Worm (Caenorhabditis elegans): ENCODE measurements around the gene W02B12.11.

The W02B12.11 gene

DNA sequence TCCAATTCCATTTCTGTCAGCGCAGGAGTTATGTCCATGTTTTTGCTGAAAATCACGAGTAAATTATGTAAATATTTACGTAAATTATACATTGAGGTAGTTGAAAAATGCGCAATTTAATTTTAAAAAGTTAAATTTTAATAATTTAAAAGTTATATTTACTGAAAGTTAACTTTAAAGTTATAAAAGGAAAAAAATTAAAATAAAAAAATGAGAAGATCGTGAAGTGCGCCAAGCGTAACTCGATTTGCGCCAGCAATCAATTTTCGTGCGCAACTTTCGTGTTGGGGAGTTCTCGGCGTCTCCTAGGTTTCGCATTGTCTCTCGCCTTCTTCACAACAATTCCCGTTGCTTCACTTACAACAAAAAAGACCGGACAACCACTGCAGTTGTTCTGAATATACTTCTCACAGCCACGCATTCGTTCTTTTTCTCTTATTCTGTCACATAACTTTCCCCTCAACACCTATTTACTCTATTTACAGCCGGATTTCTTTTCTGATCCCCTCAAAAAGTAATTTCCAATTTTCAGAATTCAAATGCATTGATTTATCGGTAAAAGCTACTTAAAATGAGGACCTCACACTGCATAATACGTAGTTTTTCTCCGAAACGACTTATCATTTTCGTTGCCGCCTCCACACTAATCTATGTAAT is at the start of gene W02B12.11, which contains the start of gene metl-1:
W02B12.11 (plus strand) TSS at position 337 of the 657 bp plus-strand sequence.
metl-1 (minus strand) TSS at position 51 of the 657 bp plus-strand sequence.
- no peak for TF ChIP-seq unc-62 (GFP tag; optimal IDR thresholded peaks at IDR 0.05)
- TF ChIP-seq nhr-129 (tag; optimal IDR thresholded peaks at IDR 0.05), result peak; percentile 62
- peak; percentile 88 for TF ChIP-seq sem-4 (tag; optimal IDR thresholded peaks at IDR 0.05)
- peak; percentile 87 for TF ChIP-seq gmeb-1 (tag; optimal IDR thresholded peaks at IDR 0.05)
- no peak for TF ChIP-seq alr-1 (tag; optimal IDR thresholded peaks at IDR 0.05)
- no peak for TF ChIP-seq zag-1 (tag; optimal IDR thresholded peaks at IDR 0.05)
- TF ChIP-seq nhr-6 (tag; optimal IDR thresholded peaks at IDR 0.05), result peak; percentile 38
- TF ChIP-seq ZK546.5 (tag; optimal IDR thresholded peaks at IDR 0.05), result no peak
- TF ChIP-seq mdl-1 (tag; optimal IDR thresholded peaks at IDR 0.05), result no peak
- TF ChIP-seq ceh-82 (tag; optimal IDR thresholded peaks at IDR 0.05), result no peak
- TF ChIP-seq lin-13 (GFP tag; optimal IDR thresholded peaks at IDR 0.05), result peak; percentile 85
- peak; percentile 14 for TF ChIP-seq ama-1 (optimal IDR thresholded peaks at IDR 0.05)
- peak; percentile 79 for TF ChIP-seq lin-11 (tag; optimal IDR thresholded peaks at IDR 0.05)
- TF ChIP-seq fos-1 (tag; optimal IDR thresholded peaks at IDR 0.05), result peak; percentile 50
- TF ChIP-seq ztf-4 (tag; optimal IDR thresholded peaks at IDR 0.05), result peak; percentile 79
- TF ChIP-seq unc-55 (GFP tag; optimal IDR thresholded peaks at IDR 0.05), result peak; percentile 87
- TF ChIP-seq nhr-21 (tag; optimal IDR thresholded peaks at IDR 0.05), result peak; percentile 82
- peak; percentile 29 for TF ChIP-seq Y55F3AM.14 (GFP tag; optimal IDR thresholded peaks at IDR 0.05)
- TF ChIP-seq sma-3 (GFP tag; optimal IDR thresholded peaks at IDR 0.05), result peak; percentile 77
- TF ChIP-seq nhr-23 (tag; optimal IDR thresholded peaks at IDR 0.05), result no peak
- no peak for TF ChIP-seq lin-39 (tag; optimal IDR thresholded peaks at IDR 0.05)
- TF ChIP-seq R02D3.7 (tag; optimal IDR thresholded peaks at IDR 0.05), result peak; percentile 53
- peak; percentile 21 for TF ChIP-seq ceh-16 (tag; optimal IDR thresholded peaks at IDR 0.05)
- peak; percentile 90 for TF ChIP-seq sma-9 (GFP tag; optimal IDR thresholded peaks at IDR 0.05)
- TF ChIP-seq sma-9 (tag; optimal IDR thresholded peaks at IDR 0.05), result no peak
- peak; percentile 32 for TF ChIP-seq egl-27 (tag; optimal IDR thresholded peaks at IDR 0.05)
- peak; percentile 89 for TF ChIP-seq F13H6.1 (tag; optimal IDR thresholded peaks at IDR 0.05)
- TF ChIP-seq C34F6.9 (tag; optimal IDR thresholded peaks at IDR 0.05), result peak; percentile 90
- TF ChIP-seq ztf-1 (GFP tag; conservative IDR thresholded peaks at IDR 0.05), result no peak
- TF ChIP-seq crh-2 (tag; optimal IDR thresholded peaks at IDR 0.05), result peak; percentile 83
- TF ChIP-seq mab-5 (tag; optimal IDR thresholded peaks at IDR 0.05), result peak; percentile 68
- peak; percentile 68 for TF ChIP-seq blmp-1 (tag; optimal IDR thresholded peaks at IDR 0.05; ENCODE audit: insufficient read depth)
- TF ChIP-seq snpc-4 (tag; optimal IDR thresholded peaks at IDR 0.05), result peak; percentile 77
- TF ChIP-seq nhr-10 (tag; optimal IDR thresholded peaks at IDR 0.05), result no peak
- TF ChIP-seq lsy-2 (tag; optimal IDR thresholded peaks at IDR 0.05), result peak; percentile 84 to 92
- TF ChIP-seq nhr-25 (tag; optimal IDR thresholded peaks at IDR 0.05), result peak; percentile 87

DNA sequence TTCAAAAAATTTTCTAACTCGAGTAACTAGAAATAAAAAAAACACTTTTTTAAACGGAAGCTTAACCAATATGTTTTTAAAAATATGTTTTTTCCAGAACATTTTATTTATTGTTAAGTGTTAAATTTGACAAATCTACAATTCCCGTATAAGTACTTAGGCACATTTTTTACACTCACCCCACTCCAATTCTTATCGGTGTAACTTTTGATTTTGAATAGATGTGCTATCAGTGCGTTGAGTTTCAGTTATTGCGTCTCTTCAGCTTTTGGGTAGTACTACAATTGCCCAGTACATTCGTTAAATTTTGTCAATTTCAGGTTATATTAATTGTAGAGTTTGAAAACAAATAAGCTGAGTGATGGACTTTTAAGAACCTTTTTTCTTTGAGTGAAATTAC is 49.6 kb upstream of the W02B12.11 start:
- TF ChIP-seq F13H6.1 (tag; optimal IDR thresholded peaks at IDR 0.05) (no peak), fos-1 (tag; optimal IDR thresholded peaks at IDR 0.05) (peak; percentile 59)

DNA sequence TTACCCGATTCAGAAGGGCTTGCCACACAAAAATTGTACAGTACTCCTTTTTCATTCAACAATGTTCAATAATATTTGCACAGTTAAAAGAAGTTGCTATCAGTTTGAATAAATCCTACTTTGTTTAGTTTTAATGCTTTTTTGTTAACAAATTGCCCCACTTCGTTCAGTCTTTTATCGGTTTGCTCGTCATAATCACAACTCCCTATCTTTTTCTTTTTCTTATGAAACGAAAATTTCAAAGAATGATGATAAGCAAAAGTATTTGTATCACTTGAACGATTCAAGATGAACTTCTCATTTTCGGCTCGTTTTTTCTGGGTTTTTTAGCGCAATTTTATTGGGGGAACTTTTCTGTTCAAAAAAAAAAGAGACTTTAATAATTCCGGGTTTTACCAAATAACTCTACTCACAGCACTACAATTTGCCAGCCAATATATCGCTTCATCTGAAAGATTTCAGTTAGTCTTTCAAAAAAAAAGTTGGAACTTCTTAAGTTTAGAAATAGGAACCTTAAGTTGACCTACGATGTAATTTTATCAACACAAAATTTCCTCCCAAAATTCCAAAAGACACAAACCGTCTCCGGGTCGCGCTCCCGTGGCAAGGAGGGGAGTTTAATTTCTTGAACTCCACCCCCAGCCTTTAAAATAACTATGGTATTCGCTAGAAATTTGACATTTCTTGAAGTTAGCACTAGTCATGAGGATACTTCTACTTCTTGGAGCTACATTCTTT is 48.9 kb upstream of the W02B12.11 start, which contains the start of gene C05D12.3:
C05D12.3 (plus strand) TSS at position 688 of the 738 bp plus-strand sequence.
- TF ChIP-seq Y55F3AM.14 (GFP tag; optimal IDR thresholded peaks at IDR 0.05) (no peak), fos-1 (tag; optimal IDR thresholded peaks at IDR 0.05) (peak; percentile 68)

DNA sequence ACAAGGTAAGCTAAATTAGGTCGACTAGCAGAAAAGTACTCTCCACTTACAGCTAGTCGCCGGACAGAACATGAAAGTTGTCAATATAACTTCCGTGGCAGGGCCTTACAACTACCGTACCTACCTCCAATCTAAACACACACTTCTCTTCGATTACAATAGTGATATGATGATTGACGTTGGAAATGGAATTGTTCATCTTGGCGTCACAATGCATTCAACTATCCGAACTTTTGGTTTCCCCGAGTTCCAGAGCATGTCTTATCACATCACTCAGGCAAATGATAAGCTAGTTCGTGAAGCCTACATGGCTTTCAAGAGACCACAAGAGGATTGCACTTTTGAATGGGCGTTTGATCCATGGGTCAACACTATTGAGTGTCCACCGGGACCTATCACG is 46.3 kb upstream of the W02B12.11 start:
- TF ChIP-seq nhr-77 (tag; optimal IDR thresholded peaks at IDR 0.05), result no peak
- TF ChIP-seq nhr-6 (tag; optimal IDR thresholded peaks at IDR 0.05), result no peak
- TF ChIP-seq ceh-82 (tag; optimal IDR thresholded peaks at IDR 0.05), result no peak
- no peak for TF ChIP-seq nhr-129 (tag; optimal IDR thresholded peaks at IDR 0.05)
- no peak for TF ChIP-seq mbf-1 (tag; optimal IDR thresholded peaks at IDR 0.05)
- TF ChIP-seq mab-5 (tag; optimal IDR thresholded peaks at IDR 0.05), result no peak
- TF ChIP-seq nhr-21 (tag; optimal IDR thresholded peaks at IDR 0.05), result no peak
- TF ChIP-seq sma-9 (GFP tag; optimal IDR thresholded peaks at IDR 0.05), result no peak
- no peak for TF ChIP-seq sma-9 (tag; optimal IDR thresholded peaks at IDR 0.05)
- no peak for TF ChIP-seq ama-1 (optimal IDR thresholded peaks at IDR 0.05)
- TF ChIP-seq skn-1 (tag; optimal IDR thresholded peaks at IDR 0.05), result no peak
- TF ChIP-seq blmp-1 (tag; optimal IDR thresholded peaks at IDR 0.05; ENCODE audit: insufficient read depth), result no peak
- no peak for TF ChIP-seq lin-11 (tag; optimal IDR thresholded peaks at IDR 0.05)
- no peak for TF ChIP-seq egl-27 (tag; optimal IDR thresholded peaks at IDR 0.05)
- TF ChIP-seq elt-3 (tag; optimal IDR thresholded peaks at IDR 0.05), result no peak
- no peak for TF ChIP-seq peb-1 (tag; optimal IDR thresholded peaks at IDR 0.05)
- TF ChIP-seq Y55F3AM.14 (GFP tag; optimal IDR thresholded peaks at IDR 0.05), result no peak
- no peak for TF ChIP-seq ceh-16 (tag; optimal IDR thresholded peaks at IDR 0.05)
- TF ChIP-seq nhr-237 (tag; optimal IDR thresholded peaks at IDR 0.05), result no peak
- no peak for TF ChIP-seq ztf-4 (tag; optimal IDR thresholded peaks at IDR 0.05)
- TF ChIP-seq nhr-11 (tag; optimal IDR thresholded peaks at IDR 0.05), result no peak

All from whole organism, L2 larva.